Worm (Caenorhabditis elegans): ENCODE results near the gene M02H5.8.

M02H5.8 gene

ce11 chrV:428844-429243 lies 20.9 kb upstream of the M02H5.8 start, which contains the start of gene B0554.4:
TSS of gene B0554.4 (plus strand) at chrV:429144.
- TF ChIP-seq tab-1 (GFP tag; IDR thresholded peaks at IDR 0.05): no peak
- no peak for TF ChIP-seq cog-1 (tag; optimal IDR thresholded peaks at IDR 0.05)

- TF ChIP-seq T22C8.4 (GFP tag; IDR thresholded peaks at IDR 0.05): no peak
- no peak for TF ChIP-seq tab-1 (GFP tag; IDR thresholded peaks at IDR 0.05)
- no peak for TF ChIP-seq ztf-23 (GFP tag; IDR thresholded peaks at IDR 0.05)
- TF ChIP-seq klf-2 (GFP tag; conservative IDR thresholded peaks at IDR 0.05): no peak
- TF ChIP-seq cog-1 (tag; optimal IDR thresholded peaks at IDR 0.05): no peak
- TF ChIP-seq ztf-29 (GFP tag; IDR thresholded peaks at IDR 0.05): no peak
- no peak for TF ChIP-seq med-1 (GFP tag; optimal IDR thresholded peaks at IDR 0.05; ENCODE audit: insufficient read depth)
- no peak for TF ChIP-seq ref-1 (GFP tag; conservative IDR thresholded peaks at IDR 0.05)
- no peak for TF ChIP-seq flt-1 (GFP tag; IDR thresholded peaks at IDR 0.05)
Observed at ce11 chrV:432991-433390, 16.8 kb upstream of the M02H5.8 start.

DNA sequence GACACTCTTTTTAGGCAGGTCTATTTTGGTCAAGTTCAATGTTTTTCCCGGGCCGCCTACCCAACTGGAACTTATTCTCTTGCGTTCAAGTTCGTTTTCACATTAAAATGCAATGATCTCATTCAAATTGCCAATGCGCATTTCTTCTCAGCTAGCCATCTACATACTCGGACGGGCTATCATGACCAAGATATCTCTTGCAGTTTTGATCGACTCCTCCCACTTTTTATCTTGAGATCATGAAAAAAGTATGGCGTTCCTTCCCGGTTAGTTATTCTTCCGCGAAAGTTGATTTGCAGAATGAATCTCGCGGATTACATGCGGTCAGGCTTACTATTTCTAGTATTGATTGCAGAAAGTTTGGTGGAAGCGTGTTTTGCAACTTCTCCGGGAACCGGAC lies 15.9 kb upstream of the M02H5.8 start, which contains the start of gene B0554.2:
B0554.2 (plus strand) TSS at position 301 of the 400 bp plus-strand sequence.
- no peak for TF ChIP-seq ztf-23 (GFP tag; IDR thresholded peaks at IDR 0.05)
- no peak for TF ChIP-seq ztf-29 (GFP tag; IDR thresholded peaks at IDR 0.05)
- TF ChIP-seq T22C8.4 (GFP tag; IDR thresholded peaks at IDR 0.05): no peak
- no peak for TF ChIP-seq tab-1 (GFP tag; IDR thresholded peaks at IDR 0.05)
- no peak for TF ChIP-seq cog-1 (tag; optimal IDR thresholded peaks at IDR 0.05)
- no peak for TF ChIP-seq flt-1 (GFP tag; IDR thresholded peaks at IDR 0.05)
- TF ChIP-seq klf-2 (GFP tag; conservative IDR thresholded peaks at IDR 0.05): no peak
- no peak for TF ChIP-seq ref-1 (GFP tag; conservative IDR thresholded peaks at IDR 0.05)
- TF ChIP-seq med-1 (GFP tag; optimal IDR thresholded peaks at IDR 0.05; ENCODE audit: insufficient read depth): no peak

DNA sequence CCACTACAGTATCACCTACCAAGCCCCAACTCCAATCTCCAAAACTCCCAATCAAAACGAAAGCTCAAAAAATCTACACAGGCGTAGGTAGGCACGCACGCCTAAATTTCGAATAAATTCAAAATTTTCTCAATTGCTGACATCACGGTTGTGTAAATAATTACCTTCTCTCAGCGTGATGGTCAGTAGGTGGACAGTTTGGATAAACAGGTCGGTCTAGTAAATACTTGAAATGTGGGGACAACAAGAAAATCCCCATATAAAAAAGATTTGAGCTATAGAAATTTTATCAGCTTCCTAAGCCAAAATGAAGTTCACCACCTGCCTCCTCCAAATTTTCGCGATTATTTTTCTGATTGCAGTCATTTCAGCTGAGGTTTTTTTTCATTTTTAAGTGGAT lies 11.7 kb upstream of the M02H5.8 start, which contains the start of gene B0554.1:
B0554.1 (plus strand) TSS at position 301 of the 400 bp plus-strand sequence.
- TF ChIP-seq ztf-23 (GFP tag; IDR thresholded peaks at IDR 0.05) (no peak), ztf-29 (GFP tag; IDR thresholded peaks at IDR 0.05) (no peak), cog-1 (tag; optimal IDR thresholded peaks at IDR 0.05) (no peak), tab-1 (GFP tag; IDR thresholded peaks at IDR 0.05) (no peak), klf-2 (GFP tag; conservative IDR thresholded peaks at IDR 0.05) (no peak), ref-1 (GFP tag; conservative IDR thresholded peaks at IDR 0.05) (no peak), T22C8.4 (GFP tag; IDR thresholded peaks at IDR 0.05) (no peak), flt-1 (GFP tag; IDR thresholded peaks at IDR 0.05) (no peak), med-1 (GFP tag; optimal IDR thresholded peaks at IDR 0.05; ENCODE audit: insufficient read depth) (no peak)

DNA sequence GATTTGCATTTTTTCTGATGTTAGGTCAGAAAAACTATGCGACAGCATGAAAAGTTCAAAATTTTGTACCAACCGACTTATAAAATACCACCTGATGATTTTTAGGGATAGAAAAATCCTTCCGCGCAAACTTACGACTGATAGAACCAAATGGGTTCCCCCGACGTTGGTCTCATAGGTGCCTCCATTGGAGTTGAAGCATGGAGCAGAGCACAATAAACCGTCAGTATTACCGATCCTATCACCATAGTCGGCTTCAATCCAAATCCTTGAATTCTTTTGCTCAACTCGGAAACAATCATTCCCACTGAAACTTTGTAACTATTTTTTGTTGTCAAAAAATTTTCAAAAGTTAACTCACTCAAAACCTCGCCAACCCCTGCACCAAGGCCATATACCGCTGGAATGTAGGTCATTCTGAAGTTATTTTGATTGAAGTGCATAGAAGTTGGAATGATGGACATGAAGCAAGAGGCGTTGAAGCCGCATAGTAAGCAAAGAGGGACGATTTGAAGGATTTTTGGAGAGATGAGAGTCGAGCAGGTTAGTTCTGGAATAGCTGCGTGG lies 10.5 kb upstream of the M02H5.8 start:
- TF ChIP-seq flt-1 (GFP tag; IDR thresholded peaks at IDR 0.05) (no peak), ztf-23 (GFP tag; IDR thresholded peaks at IDR 0.05) (no peak), cog-1 (tag; optimal IDR thresholded peaks at IDR 0.05) (no peak), med-1 (GFP tag; optimal IDR thresholded peaks at IDR 0.05; ENCODE audit: insufficient read depth) (no peak), T22C8.4 (GFP tag; IDR thresholded peaks at IDR 0.05) (no peak), klf-2 (GFP tag; conservative IDR thresholded peaks at IDR 0.05) (no peak), ztf-29 (GFP tag; IDR thresholded peaks at IDR 0.05) (no peak), ref-1 (GFP tag; conservative IDR thresholded peaks at IDR 0.05) (no peak), tab-1 (GFP tag; IDR thresholded peaks at IDR 0.05) (no peak)

DNA sequence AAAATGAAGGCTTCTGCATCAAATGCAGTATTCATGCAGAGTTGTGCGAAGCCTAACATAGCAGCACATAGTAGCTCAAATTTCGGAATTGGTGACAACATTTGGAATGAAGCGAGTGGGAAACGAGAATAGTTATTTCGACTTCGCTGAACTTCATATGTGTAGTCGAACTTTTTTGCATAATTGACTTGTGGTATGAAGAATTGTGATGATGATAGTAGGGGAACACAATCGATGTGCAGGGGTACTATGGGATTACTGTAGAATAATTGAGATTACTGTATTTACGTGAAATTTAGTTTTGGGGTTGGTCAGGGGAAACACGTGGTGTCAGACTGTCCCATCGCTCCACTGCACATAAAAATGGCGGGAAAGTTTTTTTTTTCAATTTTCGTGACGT lies 8.9 kb upstream of the M02H5.8 start, which contains the start of gene B0554.7:
B0554.7 (minus strand) TSS at position 101 of the 400 bp plus-strand sequence.
- no peak for TF ChIP-seq tab-1 (GFP tag; IDR thresholded peaks at IDR 0.05)
- no peak for TF ChIP-seq med-1 (GFP tag; optimal IDR thresholded peaks at IDR 0.05; ENCODE audit: insufficient read depth)
- no peak for TF ChIP-seq klf-2 (GFP tag; conservative IDR thresholded peaks at IDR 0.05)
- no peak for TF ChIP-seq cog-1 (tag; optimal IDR thresholded peaks at IDR 0.05)
- TF ChIP-seq ztf-23 (GFP tag; IDR thresholded peaks at IDR 0.05): no peak
- no peak for TF ChIP-seq T22C8.4 (GFP tag; IDR thresholded peaks at IDR 0.05)
- no peak for TF ChIP-seq ref-1 (GFP tag; conservative IDR thresholded peaks at IDR 0.05)
- no peak for TF ChIP-seq flt-1 (GFP tag; IDR thresholded peaks at IDR 0.05)
- TF ChIP-seq ztf-29 (GFP tag; IDR thresholded peaks at IDR 0.05): no peak

ce11 chrV:443193-443592 lies 6.6 kb upstream of the M02H5.8 start, which contains the start of gene srh-33:
TSS of gene srh-33 (minus strand) at chrV:443293.
- TF ChIP-seq ztf-29 (GFP tag; IDR thresholded peaks at IDR 0.05): no peak
- no peak for TF ChIP-seq tab-1 (GFP tag; IDR thresholded peaks at IDR 0.05)

- no peak for TF ChIP-seq klf-2 (GFP tag; conservative IDR thresholded peaks at IDR 0.05)
- TF ChIP-seq ztf-29 (GFP tag; IDR thresholded peaks at IDR 0.05): no peak
- TF ChIP-seq cog-1 (tag; optimal IDR thresholded peaks at IDR 0.05): no peak
- no peak for TF ChIP-seq tab-1 (GFP tag; IDR thresholded peaks at IDR 0.05)
- no peak for TF ChIP-seq flt-1 (GFP tag; IDR thresholded peaks at IDR 0.05)
- TF ChIP-seq ref-1 (GFP tag; conservative IDR thresholded peaks at IDR 0.05): no peak
- TF ChIP-seq med-1 (GFP tag; optimal IDR thresholded peaks at IDR 0.05; ENCODE audit: insufficient read depth): no peak
- TF ChIP-seq ztf-23 (GFP tag; IDR thresholded peaks at IDR 0.05): no peak
- no peak for TF ChIP-seq T22C8.4 (GFP tag; IDR thresholded peaks at IDR 0.05)
Observed at ce11 chrV:446574-446973, 3.2 kb upstream of the M02H5.8 start, which contains the start of gene srh-34. TSS of gene srh-34 (minus strand) at chrV:446674.

DNA sequence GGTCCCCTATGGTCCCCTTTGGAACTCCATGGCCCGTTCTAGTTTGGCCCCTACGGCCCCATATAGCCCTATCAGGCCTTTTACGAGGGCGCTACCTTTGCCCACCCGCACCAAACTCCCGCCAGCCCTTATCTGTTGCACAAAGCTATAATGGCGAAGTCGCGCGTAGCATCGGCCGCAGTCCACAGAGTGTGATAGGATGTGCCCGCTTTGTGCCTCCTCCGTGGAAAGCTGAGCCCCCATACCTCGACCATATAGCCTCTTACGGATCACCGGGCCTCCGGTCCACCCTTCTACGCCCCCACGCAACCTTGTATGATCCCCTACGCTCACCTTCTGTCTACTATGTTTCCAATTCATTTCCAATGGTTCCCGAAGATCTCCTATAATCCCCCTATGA lies 2.8 kb upstream of the M02H5.8 start:
- TF ChIP-seq tab-1 (GFP tag; IDR thresholded peaks at IDR 0.05) (0 out of 2 replicates have a peak, but pooled peaks have one; percentile 40), flt-1 (GFP tag; IDR thresholded peaks at IDR 0.05) (0 out of 2 replicates have a peak, but pooled peaks have one; percentile 32), T22C8.4 (GFP tag; IDR thresholded peaks at IDR 0.05) (no peak)

- TF ChIP-seq T22C8.4 (GFP tag; IDR thresholded peaks at IDR 0.05) (no peak), ztf-23 (GFP tag; IDR thresholded peaks at IDR 0.05) (no peak), med-1 (GFP tag; optimal IDR thresholded peaks at IDR 0.05; ENCODE audit: insufficient read depth) (no peak), ztf-29 (GFP tag; IDR thresholded peaks at IDR 0.05) (no peak), klf-2 (GFP tag; conservative IDR thresholded peaks at IDR 0.05) (no peak), tab-1 (GFP tag; IDR thresholded peaks at IDR 0.05) (no peak), cog-1 (tag; optimal IDR thresholded peaks at IDR 0.05) (no peak), ref-1 (GFP tag; conservative IDR thresholded peaks at IDR 0.05) (no peak), flt-1 (GFP tag; IDR thresholded peaks at IDR 0.05) (no peak)
Observed at ce11 chrV:449130-449529, 651 bp upstream of the M02H5.8 start, which contains the start of gene srh-35. TSS of gene srh-35 (minus strand) at chrV:449230.
